Fruit fly (Drosophila melanogaster) whole organism, embryonic: Measurements from ENCODE around the gene Z600.

ENCODE experiments used
- B-H1 ChIP-seq: fragments of 200-800 bp; sonication (Bioruptor generic); IDR thresholded peaks from 3 replicates; pipeline ENCODE4 v1.3.6; 2022; ENCODE audit warnings: missing biosample characterization, missing genetic modification characterization
- B-H2 ChIP-seq: fragments of 200-800 bp; sonication (Bioruptor generic); optimal IDR thresholded peaks from 2 replicates; lab custom pipeline; 2018; ENCODE audit warnings: missing biosample characterization, mild to moderate bottlenecking, missing genetic modification characterization
- CG10462 ChIP-seq: fragments of 200-800 bp; sonication (Bioruptor generic); optimal IDR thresholded peaks from 2 replicates; lab custom pipeline; 2016; ENCODE audit warnings: missing biosample characterization, missing genetic modification characterization
- CG11504 ChIP-seq: fragments of 200-800 bp; sonication (Bioruptor generic); optimal IDR thresholded peaks from 3 replicates; lab custom pipeline; 2019; ENCODE audit warnings: missing biosample characterization, mild to moderate bottlenecking, missing genetic modification characterization, moderate library complexity
- CG12744 ChIP-seq: fragments of 200-800 bp; sonication (Bioruptor generic); optimal IDR thresholded peaks from 2 replicates; lab custom pipeline; 2016; ENCODE audit warnings: missing biosample characterization, missing genetic modification characterization
- CG13775 ChIP-seq: fragments of 200-800 bp; sonication (Bioruptor generic); optimal IDR thresholded peaks from 3 replicates; lab custom pipeline; 2017; ENCODE audit warnings: missing biosample characterization, mild to moderate bottlenecking, missing genetic modification characterization
- CG14014 ChIP-seq: fragments of 200-800 bp; sonication (Bioruptor generic); IDR thresholded peaks from 2 replicates; pipeline ENCODE4 v1.3.6; 2022; ENCODE audit warnings: missing biosample characterization, missing genetic modification characterization
- CG14050 ChIP-seq: fragments of 200-800 bp; sonication (Bioruptor generic); IDR thresholded peaks from 3 replicates; pipeline ENCODE4 v1.3.6; 2022; ENCODE audit warnings: missing biosample characterization, missing genetic modification characterization
- CG15269 ChIP-seq: fragments of 200-800 bp; sonication (Bioruptor generic); optimal IDR thresholded peaks from 2 replicates; lab custom pipeline; 2018; ENCODE audit warnings: missing biosample characterization, mild to moderate bottlenecking, missing genetic modification characterization, moderate library complexity
- CG17568 ChIP-seq: fragments of 200-800 bp; sonication (Bioruptor generic); optimal IDR thresholded peaks from 2 replicates; lab custom pipeline; 2018; ENCODE audit warnings: missing biosample characterization, mild to moderate bottlenecking, missing genetic modification characterization, moderate library complexity
- CG17912 ChIP-seq: fragments of 200-800 bp; sonication (Bioruptor generic); optimal IDR thresholded peaks from 2 replicates; lab custom pipeline; 2018; ENCODE audit warnings: missing biosample characterization, mild to moderate bottlenecking, missing genetic modification characterization
- CG18011 ChIP-seq: fragments of 200-800 bp; sonication (Bioruptor generic); optimal IDR thresholded peaks from 2 replicates; lab custom pipeline; 2017; ENCODE audit warnings: missing biosample characterization, missing genetic modification characterization, mild to moderate bottlenecking, moderate library complexity, missing genotype
- CG18262 ChIP-seq: fragments of 200-800 bp; optimal IDR thresholded peaks from 3 replicates; lab custom pipeline; 2019; ENCODE audit warnings: missing biosample characterization, mild to moderate bottlenecking, missing genetic modification characterization, moderate library complexity
- CG2129 ChIP-seq: fragments of 200-800 bp; sonication (Bioruptor generic); IDR thresholded peaks from 2 replicates; pipeline ENCODE4 v1.3.6; 2022; ENCODE audit warnings: missing biosample characterization, missing genetic modification characterization; ENCODE audit not compliant: partially characterized antibody
- CG30403 ChIP-seq: fragments of 200-800 bp; sonication (Bioruptor generic); optimal IDR thresholded peaks from 3 replicates; lab custom pipeline; 2016; ENCODE audit warnings: missing biosample characterization, missing genetic modification characterization
- CG31365 ChIP-seq: fragments of 200-800 bp; sonication (Bioruptor generic); optimal IDR thresholded peaks from 2 replicates; lab custom pipeline; 2018; ENCODE audit warnings: missing biosample characterization, mild to moderate bottlenecking, missing genetic modification characterization
- CG3847 ChIP-seq: fragments of 200-800 bp; sonication (Bioruptor generic); IDR thresholded peaks from 2 replicates; pipeline ENCODE4 v1.3.6; 2022; ENCODE audit warnings: missing biosample characterization, missing genetic modification characterization
- CG3995 ChIP-seq: fragments of 200-800 bp; sonication (Bioruptor generic); optimal IDR thresholded peaks from 3 replicates; lab custom pipeline; 2016; ENCODE audit warnings: missing biosample characterization, missing genetic modification characterization
- CG6254 ChIP-seq: fragments of 200-800 bp; sonication (Bioruptor generic); optimal IDR thresholded peaks from 3 replicates; lab custom pipeline; 2017; ENCODE audit warnings: mild to moderate bottlenecking, missing biosample characterization, missing genetic modification reagents, missing genetic modification characterization
- CG7271 ChIP-seq: fragments of 200-800 bp; sonication (Bioruptor generic); optimal IDR thresholded peaks from 2 replicates; lab custom pipeline; 2018; ENCODE audit warnings: missing biosample characterization, mild to moderate bottlenecking, missing genetic modification characterization, moderate library complexity
- CG8388 ChIP-seq: fragments of 200-800 bp; sonication (Bioruptor generic); optimal IDR thresholded peaks from 2 replicates; lab custom pipeline; 2019; ENCODE audit warnings: missing biosample characterization, mild to moderate bottlenecking, missing genetic modification characterization, moderate library complexity
- CG8765 ChIP-seq: fragments of 200-800 bp; sonication (Bioruptor generic); IDR thresholded peaks from 2 replicates; pipeline ENCODE4 v1.3.6; 2022; ENCODE audit warnings: missing biosample characterization, missing genetic modification characterization
- Camta ChIP-seq: fragments of 200-800 bp; sonication (Bioruptor generic); optimal IDR thresholded peaks from 2 replicates; lab custom pipeline; 2016; ENCODE audit warnings: missing biosample characterization, missing genetic modification characterization
- CkIIα-i1 ChIP-seq: fragments of 200-800 bp; sonication (Bioruptor generic); IDR thresholded peaks from 2 replicates; pipeline ENCODE4 v1.3.6; 2022; ENCODE audit warnings: missing biosample characterization, missing genetic modification characterization
- CrebB ChIP-seq: fragments of 200-800 bp; sonication (Bioruptor generic); optimal IDR thresholded peaks from 3 replicates; lab custom pipeline; 2018; ENCODE audit warnings: missing biosample characterization, mild to moderate bottlenecking, missing genetic modification characterization
- Fer2 ChIP-seq: fragments of 200-800 bp; sonication (Bioruptor generic); optimal IDR thresholded peaks from 2 replicates; lab custom pipeline; 2018; ENCODE audit warnings: missing biosample characterization, mild to moderate bottlenecking, missing genetic modification characterization, moderate library complexity
- Lhr ChIP-seq: fragments of 200-800 bp; sonication (Bioruptor generic); optimal IDR thresholded peaks from 3 replicates; lab custom pipeline; 2017; ENCODE audit warnings: mild to moderate bottlenecking, missing biosample characterization, missing genetic modification reagents, missing genetic modification characterization
- Mrtf ChIP-seq: fragments of 200-800 bp; sonication (Bioruptor generic); IDR thresholded peaks from 3 replicates; pipeline ENCODE4 v1.3.6; 2022; ENCODE audit warnings: missing biosample characterization, missing genetic modification characterization
- NC2α ChIP-seq: fragments of 200-800 bp; sonication (Bioruptor generic); optimal IDR thresholded peaks from 2 replicates; lab custom pipeline; 2016; ENCODE audit warnings: missing biosample characterization, missing genetic modification characterization
- Nf-YC ChIP-seq: fragments of 200-800 bp; optimal IDR thresholded peaks from 3 replicates; lab custom pipeline; 2019; ENCODE audit warnings: missing biosample characterization, mild to moderate bottlenecking, missing genetic modification characterization, moderate library complexity
- Sox100B ChIP-seq: fragments of 200-800 bp; sonication (Bioruptor generic); optimal IDR thresholded peaks from 3 replicates; lab custom pipeline; 2018; ENCODE audit warnings: missing biosample characterization, mild to moderate bottlenecking, missing genetic modification characterization
- ato ChIP-seq: fragments of 200-800 bp; sonication (Bioruptor generic); IDR thresholded peaks from 2 replicates; pipeline ENCODE4 v1.3.6; 2022; ENCODE audit warnings: missing biosample characterization, missing genetic modification characterization; ENCODE audit not compliant: partially characterized antibody
- bcd ChIP-seq: fragments of 200-800 bp; sonication (Bioruptor generic); optimal IDR thresholded peaks from 2 replicates; lab custom pipeline; 2017; ENCODE audit warnings: missing biosample characterization, mild to moderate bottlenecking, missing genetic modification characterization
- ci ChIP-seq: fragments of 200-800 bp; sonication (Bioruptor generic); IDR thresholded peaks from 3 replicates; pipeline ENCODE4 v1.3.6; 2022; ENCODE audit warnings: missing biosample characterization, missing genetic modification characterization
- dan ChIP-seq: fragments of 200-800 bp; sonication (Bioruptor generic); IDR thresholded peaks from 2 replicates; pipeline ENCODE4 v1.3.6; 2022; ENCODE audit warnings: missing biosample characterization, missing genetic modification characterization
- dm ChIP-seq: fragments of 200-800 bp; sonication (Bioruptor generic); optimal IDR thresholded peaks from 3 replicates; lab custom pipeline; 2016; ENCODE audit warnings: missing biosample characterization, missing genetic modification characterization
- knrl ChIP-seq: fragments of 200-800 bp; sonication (Bioruptor generic); IDR thresholded peaks from 3 replicates; pipeline ENCODE4 v1.3.6; 2022; ENCODE audit warnings: missing biosample characterization, missing genetic modification characterization; ENCODE audit not compliant: partially characterized antibody
- lov ChIP-seq, 2 experiments: fragments of 200-800 bp in 1 of 2; fragments of >200 bp in 1 of 2; sonication (Bioruptor generic) in 1 of 2; IDR thresholded peaks in 1 of 2; optimal IDR thresholded peaks in 1 of 2; 2 replicates in 1 of 2; 3 replicates in 1 of 2; pipeline versions ENCODE4 v1.3.6 to Lab custom; 2017 to 2022; ENCODE audit warnings: missing biosample characterization in 1 of 2, missing genetic modification characterization in 1 of 2
- maf-S ChIP-seq: fragments of 200-800 bp; sonication (Bioruptor generic); optimal IDR thresholded peaks from 2 replicates; lab custom pipeline; 2016; ENCODE audit warnings: missing biosample characterization, missing genetic modification characterization
- nom ChIP-seq: fragments of 200-800 bp; sonication (Bioruptor generic); optimal IDR thresholded peaks from 2 replicates; lab custom pipeline; 2017; ENCODE audit warnings: missing biosample characterization, missing genetic modification characterization, mild to moderate bottlenecking, moderate library complexity, missing genetic modification reagents
- odd ChIP-seq: fragments of 200-800 bp; sonication (Bioruptor generic); optimal IDR thresholded peaks from 2 replicates; lab custom pipeline; 2017; ENCODE audit warnings: missing biosample characterization, mild to moderate bottlenecking, missing genetic modification characterization
- rib ChIP-seq: fragments of 200-800 bp; sonication (Bioruptor generic); IDR thresholded peaks from 2 replicates; pipeline ENCODE4 v1.3.6; 2022; ENCODE audit warnings: missing biosample characterization, missing genetic modification characterization
- ro ChIP-seq: fragments of 200-800 bp; sonication (Bioruptor generic); IDR thresholded peaks from 2 replicates; pipeline ENCODE4 v1.3.6; 2022; ENCODE audit warnings: missing biosample characterization, missing genetic modification characterization
- sim ChIP-seq: fragments of 200-800 bp; sonication (Bioruptor generic); IDR thresholded peaks from 2 replicates; pipeline ENCODE4 v1.3.6; 2022; ENCODE audit warnings: missing biosample characterization, missing genetic modification characterization
- sr ChIP-seq: fragments of 200-800 bp; sonication (Bioruptor generic); IDR thresholded peaks from 3 replicates; pipeline ENCODE4 v1.3.6; 2022; ENCODE audit warnings: missing biosample characterization, missing genetic modification characterization
- tap ChIP-seq: fragments of 200-800 bp; optimal IDR thresholded peaks from 3 replicates; lab custom pipeline; 2019; ENCODE audit warnings: missing biosample characterization, mild to moderate bottlenecking, missing genetic modification characterization, moderate library complexity
- trem ChIP-seq: fragments of 200-800 bp; optimal IDR thresholded peaks from 3 replicates; lab custom pipeline; 2019; ENCODE audit warnings: missing biosample characterization, mild to moderate bottlenecking, missing genetic modification characterization, moderate library complexity
- zf30C ChIP-seq: fragments of 200-800 bp; sonication (Bioruptor generic); optimal IDR thresholded peaks from 3 replicates; lab custom pipeline; 2018; ENCODE audit warnings: missing biosample characterization, mild to moderate bottlenecking, missing genetic modification characterization
- zfh1 ChIP-seq: fragments of 200-800 bp; sonication (Bioruptor generic); IDR thresholded peaks from 3 replicates; pipeline ENCODE4 v1.3.6; 2022; ENCODE audit warnings: missing biosample characterization, missing genetic modification characterization

Gene Z600

dm6 chr3L:15532368-15533030 is 23.6 kb downstream of the Z600 start (continued):
- no peak for TF ChIP-seq CkIIα-i1 (GFP tag; lab: Robert Waterston, UW)
- TF ChIP-seq Fer2 (tag; lab: Kevin White, UChicago) = no peak
- no peak for TF ChIP-seq CG13775
- peak; percentile 9; the same call in 1 of the 3 replicates for TF ChIP-seq CG14050 (GFP tag; lab: Robert Waterston, UW)
- TF ChIP-seq zf30C (GFP tag; lab: Kevin White, UChicago) = no peak
- no peak for TF ChIP-seq CG3995
- no peak for TF ChIP-seq knrl (GFP tag; lab: Robert Waterston, UW)
- no peak for TF ChIP-seq dm (GFP tag; lab: Kevin White, UChicago)
- TF ChIP-seq CG31365 (tag; lab: Kevin White, UChicago) = no peak
- peak; percentile 78 for TF ChIP-seq Sox100B
- TF ChIP-seq trem = peak; percentile 43
- peak; percentile 29; the same call in 1 of the 2 replicates for TF ChIP-seq sim (GFP tag; lab: Robert Waterston, UW)
- TF ChIP-seq Nf-YC = no peak
- no peak for TF ChIP-seq CG15269 (tag; lab: Kevin White, UChicago)
- peak; percentile 54; the same call in 2 of the 3 replicates for TF ChIP-seq ci (GFP tag; lab: Robert Waterston, UW)
- no peak for TF ChIP-seq CrebB
- no peak for TF ChIP-seq CG12744 (GFP tag; lab: Kevin White, UChicago)
- TF ChIP-seq CG3847 (GFP tag; lab: Robert Waterston, UW) = no peak
- TF ChIP-seq tap (tag; lab: Kevin White, UChicago) = no peak
- no peak for TF ChIP-seq dan (GFP tag; lab: Robert Waterston, UW)
- peak; percentile 59; the same call in 1 of the 2 replicates for TF ChIP-seq CG14014
- TF ChIP-seq B-H1 = no peak; the same call in 2 of the 3 replicates
- peak; percentile 32 for TF ChIP-seq CG30403 (GFP tag; lab: Kevin White, UChicago)
- TF ChIP-seq CG2129 (GFP tag; lab: Robert Waterston, UW) = no peak
- peak; percentile 6 for TF ChIP-seq bcd (GFP tag; lab: Kevin White, UChicago)
- TF ChIP-seq CG11504 (tag; lab: Kevin White, UChicago) = peak; percentile 76
- TF ChIP-seq odd (GFP tag; lab: Kevin White, UChicago) = no peak
- no peak for TF ChIP-seq CG17912
- TF ChIP-seq lov (optimal IDR thresholded peaks at IDR 0.05; lab: Kevin White, UChicago) = no peak
- 0 out of 3 replicates have a peak, but pooled peaks have one; percentile 27 for TF ChIP-seq lov (GFP tag; IDR thresholded peaks at IDR 0.05; lab: Robert Waterston, UW)
- TF ChIP-seq CG8765 (GFP tag; lab: Robert Waterston, UW) = peak; percentile 35; the same call in 1 of the 2 replicates
- TF ChIP-seq CG6254 = peak; percentile 25
- TF ChIP-seq CG18262 (tag; lab: Kevin White, UChicago) = peak; percentile 79
- no peak for TF ChIP-seq maf-S (GFP tag; lab: Kevin White, UChicago)
- TF ChIP-seq Mrtf (GFP tag; lab: Robert Waterston, UW) = no peak
- TF ChIP-seq rib (GFP tag; lab: Robert Waterston, UW) = 0 out of 2 replicates have a peak, but pooled peaks have one; percentile 58
- TF ChIP-seq CG8388 (GFP tag; lab: Kevin White, UChicago) = no peak
- TF ChIP-seq zfh1 (GFP tag; lab: Robert Waterston, UW) = peak; percentile 45; the same call in 1 of the 3 replicates
- TF ChIP-seq CG10462 (GFP tag; lab: Kevin White, UChicago) = no peak
- TF ChIP-seq Camta (GFP tag; lab: Kevin White, UChicago) = no peak
- no peak for TF ChIP-seq CG17568 (GFP tag; lab: Kevin White, UChicago)
- no peak for TF ChIP-seq sr (GFP tag; lab: Robert Waterston, UW)
- no peak for TF ChIP-seq ro (GFP tag; lab: Robert Waterston, UW)
- no peak for TF ChIP-seq NC2α (GFP tag; lab: Kevin White, UChicago)
- TF ChIP-seq CG7271 = no peak
- TF ChIP-seq ato (GFP tag; lab: Robert Waterston, UW) = no peak
- no peak for TF ChIP-seq Lhr
- TF ChIP-seq B-H2 (GFP tag; lab: Kevin White, UChicago) = no peak
- TF ChIP-seq nom = peak; percentile 34
- no peak for TF ChIP-seq CG18011 (GFP tag; lab: Kevin White, UChicago)
